Worm (Caenorhabditis elegans) whole organism, mixed stage, embryonic: ENCODE data around the gene sut-2.
"Not testable (repeated sequence)": the region's sequence is repeated elsewhere in the genome, so short reads cannot be mapped to it uniquely, and the experiment has no call there.

Source experiments
- M03D4.4 ChIP-seq: sonication (generic microtip); optimal IDR thresholded peaks from 2 replicates; lab custom pipeline; 2017; ENCODE audit warnings: mild to moderate bottlenecking, missing genetic modification characterization, missing compliant biosample characterization
- blmp-1 ChIP-seq: fragments of 150-350 bp; optimal IDR thresholded peaks from 2 replicates; lab custom pipeline; 2014; ENCODE audit warnings: missing biosample characterization, missing genetic modification characterization
- ceh-83 ChIP-seq: fragments of 200-800 bp; sonication (Bioruptor generic); optimal IDR thresholded peaks from 2 replicates; lab custom pipeline; 2018; ENCODE audit warnings: mild to moderate bottlenecking, missing genetic modification characterization, missing compliant biosample characterization
- ces-1 ChIP-seq: fragments of 150-350 bp; optimal IDR thresholded peaks from 2 replicates; lab custom pipeline; 2014; ENCODE audit warnings: missing biosample characterization, missing genetic modification reagents, missing genetic modification characterization
- elt-3 ChIP-seq: fragments of 150-350 bp; optimal IDR thresholded peaks from 2 replicates; lab custom pipeline; 2014; ENCODE audit warnings: missing biosample characterization, missing genetic modification characterization
- ham-2 ChIP-seq: fragments of 200-800 bp; sonication (Bioruptor generic); optimal IDR thresholded peaks from 2 replicates; lab custom pipeline; 2018; ENCODE audit warnings: mild to moderate bottlenecking, missing genetic modification characterization, missing compliant biosample characterization
- lin-13 ChIP-seq: fragments of 150-350 bp; optimal IDR thresholded peaks from 2 replicates; lab custom pipeline; 2014; ENCODE audit warnings: missing biosample characterization, missing genetic modification characterization
- lsy-2 ChIP-seq: fragments of 150-350 bp; optimal IDR thresholded peaks from 2 replicates; lab custom pipeline; 2014; ENCODE audit warnings: missing biosample characterization, missing genetic modification characterization
- mep-1 ChIP-seq: fragments of 150-350 bp; optimal IDR thresholded peaks from 2 replicates; lab custom pipeline; 2017; ENCODE audit warnings: missing biosample characterization, missing genetic modification reagents, missing genetic modification characterization, inconsistent platforms
- nhr-12 ChIP-seq: fragments of 150-350 bp; optimal IDR thresholded peaks from 2 replicates; lab custom pipeline; 2014; ENCODE audit warnings: missing biosample characterization, missing genetic modification characterization
- nhr-2 ChIP-seq: fragments of 150-350 bp; optimal IDR thresholded peaks from 2 replicates; lab custom pipeline; 2014; ENCODE audit warnings: missing biosample characterization, missing genetic modification characterization
- nhr-237 ChIP-seq: fragments of 150-350 bp; optimal IDR thresholded peaks from 2 replicates; lab custom pipeline; 2014; ENCODE audit warnings: missing biosample characterization, missing genetic modification characterization
- snpc-4 ChIP-seq: fragments of 150-350 bp; optimal IDR thresholded peaks from 2 replicates; lab custom pipeline; 2014; ENCODE audit warnings: missing biosample characterization, missing genetic modification characterization

DNA sequence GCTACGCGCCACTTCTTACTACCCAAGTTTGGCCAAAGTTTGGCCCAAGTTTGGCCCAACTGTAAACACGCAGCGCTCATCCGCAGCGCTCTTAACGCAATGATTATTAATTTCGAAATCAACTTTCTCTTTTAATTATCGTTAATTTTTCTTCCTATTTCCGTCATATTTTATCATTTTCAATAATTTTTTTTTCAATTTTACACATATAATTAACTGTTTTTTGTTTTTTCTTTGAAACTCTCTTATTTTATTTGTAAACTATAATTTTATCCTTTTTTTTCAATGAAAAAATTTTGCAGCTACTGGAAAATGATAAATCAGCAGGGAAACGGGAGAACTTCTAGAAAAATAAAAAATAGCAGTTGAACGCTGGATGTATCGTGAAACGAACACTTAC is 9.4 kb downstream of the sut-2 start, which contains the start of gene Y61A9LA.4:
- TF ChIP-seq ces-1 (GFP tag; lab: Kevin White, UChicago); nhr-2 (tag; lab: Kevin White, UChicago); nhr-237 (tag; lab: Kevin White, UChicago); mep-1; ham-2 (GFP tag; lab: Kevin White, UChicago); nhr-12 (tag; lab: Kevin White, UChicago); elt-3 (tag; lab: Kevin White, UChicago); ceh-83 (GFP tag; lab: Kevin White, UChicago); M03D4.4; lin-13 (tag; lab: Kevin White, UChicago); lsy-2 (tag; lab: Kevin White, UChicago); blmp-1 (tag; lab: Kevin White, UChicago); snpc-4 (tag; lab: Kevin White, UChicago): not testable (repeated sequence)
